Fruit fly (Drosophila melanogaster) ovary, adult (tissue): ENCODE data around the gene CG9801.

Experiments used
- CG17801 ChIP-seq: fragments of 200-800 bp; optimal IDR thresholded peaks from 2 replicates; lab custom pipeline; 2019; ENCODE audit warnings: missing biosample characterization, mild to moderate bottlenecking, missing genetic modification characterization, moderate library complexity; ENCODE audit not compliant: partially characterized antibody

The CG9801 gene

dm6 chr3R:8718356-8718755 is 29.1 kb downstream of the CG9801 start, which contains the start of gene Cks85A:
TSS of gene Cks85A (minus strand) at chr3R:8718456.
- TF ChIP-seq CG17801 (GFP tag; lab: Kevin White, UChicago), result no peak

dm6 chr3R:8716551-8716879 is 31.0 kb downstream of the CG9801 start:
- TF ChIP-seq CG17801 (GFP tag; lab: Kevin White, UChicago), result no peak

- TF ChIP-seq CG17801 (GFP tag; lab: Kevin White, UChicago), result peak; percentile 2
These were observed 31.5 kb downstream of the CG9801 start, which contains the start of gene TMEM216 for dm6 chr3R:8715851-8716550. TSS of gene TMEM216 (plus strand) at chr3R:8716243.

dm6 chr3R:8715371-8715770 is 32.1 kb downstream of the CG9801 start:
- no peak for TF ChIP-seq CG17801 (GFP tag; lab: Kevin White, UChicago)

- peak; percentile 76 for TF ChIP-seq CG17801 (GFP tag; lab: Kevin White, UChicago)
These were observed 34.7 kb downstream of the CG9801 start, which contains the start of gene CG8112 for dm6 chr3R:8712722-8713131. TSS of gene CG8112 (plus strand) at chr3R:8712933.

dm6 chr3R:8711890-8712449 is 35.5 kb downstream of the CG9801 start:
- no peak for TF ChIP-seq CG17801 (GFP tag; lab: Kevin White, UChicago)

dm6 chr3R:8707166-8707565 is 40.3 kb downstream of the CG9801 start:
- TF ChIP-seq CG17801 (GFP tag; lab: Kevin White, UChicago), result no peak

dm6 chr3R:8705323-8706097 is 42.0 kb downstream of the CG9801 start:
- TF ChIP-seq CG17801 (GFP tag; lab: Kevin White, UChicago), result no peak

dm6 chr3R:8704669-8705068 is 42.8 kb downstream of the CG9801 start:
- no peak for TF ChIP-seq CG17801 (GFP tag; lab: Kevin White, UChicago)

- no peak for TF ChIP-seq CG17801 (GFP tag; lab: Kevin White, UChicago)
These were observed 46.3 kb downstream of the CG9801 start for dm6 chr3R:8701197-8701596.

dm6 chr3R:8700660-8701059 is 46.8 kb downstream of the CG9801 start:
- no peak for TF ChIP-seq CG17801 (GFP tag; lab: Kevin White, UChicago)

- TF ChIP-seq CG17801 (GFP tag; lab: Kevin White, UChicago), result no peak
These were observed 48.2 kb downstream of the CG9801 start for dm6 chr3R:8699230-8699629.

dm6 chr3R:8697772-8698259 is 49.7 kb downstream of the CG9801 start, which contains the start of gene hb:
TSS of gene hb (minus strand) at chr3R:8697822.
- TF ChIP-seq CG17801 (GFP tag; lab: Kevin White, UChicago), result no peak

- no peak for TF ChIP-seq CG17801 (GFP tag; lab: Kevin White, UChicago)
These were observed 53.2 kb downstream of the CG9801 start for dm6 chr3R:8694110-8694826.

- TF ChIP-seq CG17801 (GFP tag; lab: Kevin White, UChicago), result no peak
These were observed 61.0 kb downstream of the CG9801 start for dm6 chr3R:8686446-8686845.
